Worm (Caenorhabditis elegans) whole organism, young adult: Measurements from ENCODE around the gene W07G1.7.
"Not testable (repeated sequence)": the region's sequence is repeated elsewhere in the genome, so short reads cannot be mapped to it uniquely, and the experiment has no call there.

Source experiments
- B0336.3 ChIP-seq: fragments of 200-800 bp; sonication (Bioruptor generic); IDR thresholded peaks from 2 replicates; pipeline ENCODE4 v1.3.6; 2022; ENCODE audit warnings: missing genetic modification characterization, missing compliant biosample characterization
- D2030.7 ChIP-seq: fragments of 200-800 bp; sonication (Bioruptor generic); IDR thresholded peaks from 2 replicates; pipeline ENCODE4 v1.3.6; 2022; ENCODE audit warnings: missing genetic modification reagents, missing genetic modification characterization, missing compliant biosample characterization
- F23B12.7 ChIP-seq: sonication (generic microtip); optimal IDR thresholded peaks from 2 replicates; lab custom pipeline; 2017; ENCODE audit warnings: missing genetic modification characterization, mild to moderate bottlenecking, missing compliant biosample characterization, antibody characterized with exemption, moderate library complexity; ENCODE audit not compliant: insufficient read depth
- F57A8.1 ChIP-seq: fragments of 200-800 bp; sonication (Bioruptor generic); optimal IDR thresholded peaks from 2 replicates; lab custom pipeline; 2018; ENCODE audit warnings: mild to moderate bottlenecking, missing genetic modification characterization, moderate library complexity, missing compliant biosample characterization
- attf-5 ChIP-seq: fragments of 200-800 bp; sonication (Bioruptor generic); optimal IDR thresholded peaks from 2 replicates; lab custom pipeline; 2018; ENCODE audit warnings: mild to moderate bottlenecking, missing genetic modification characterization, missing compliant biosample characterization
- cebp-1 ChIP-seq, 2 experiments: fragments of 200-800 bp in 1 of 2; sonication (Bioruptor generic) in 1 of 2; sonication (generic microtip) in 1 of 2; IDR thresholded peaks in 1 of 2; optimal IDR thresholded peaks in 1 of 2; 2 replicates each; pipeline versions ENCODE4 v1.3.6 to Lab custom; 2017 to 2022; ENCODE audit warnings: missing compliant biosample characterization in 2 of 2, missing genetic modification characterization in 2 of 2, mild to moderate bottlenecking in 1 of 2, missing genetic modification reagents in 1 of 2, moderate library complexity in 1 of 2
- ceh-91 ChIP-seq: fragments of 200-800 bp; sonication (Bioruptor generic); IDR thresholded peaks from 2 replicates; pipeline ENCODE4 v1.3.6; 2022; ENCODE audit warnings: missing genetic modification reagents, missing genetic modification characterization, missing compliant biosample characterization
- dox-1 ChIP-seq: fragments of 200-800 bp; sonication (Bioruptor generic); IDR thresholded peaks from 2 replicates; pipeline ENCODE4 v1.3.6; 2022; ENCODE audit warnings: missing genetic modification reagents, missing genetic modification characterization, missing compliant biosample characterization
- efl-1 ChIP-seq: fragments of 150-350 bp; optimal IDR thresholded peaks from 2 replicates; lab custom pipeline; 2014; ENCODE audit warnings: missing biosample characterization, missing genetic modification reagents, missing genetic modification characterization
- egl-44 ChIP-seq: fragments of 200-800 bp; sonication (Bioruptor generic); IDR thresholded peaks from 2 replicates; pipeline ENCODE4 v1.3.6; 2022; ENCODE audit warnings: missing genetic modification reagents, missing genetic modification characterization, missing compliant biosample characterization
- egrh-3 ChIP-seq: fragments of 200-800 bp; sonication (Bioruptor generic); IDR thresholded peaks from 2 replicates; pipeline ENCODE4 v1.3.6; 2022; ENCODE audit warnings: missing genetic modification reagents, missing genetic modification characterization, missing compliant biosample characterization
- ekl-4 ChIP-seq: fragments of 200-800 bp; sonication (Bioruptor generic); IDR thresholded peaks from 2 replicates; pipeline ENCODE4 v1.3.6; 2022; ENCODE audit warnings: missing genetic modification reagents, missing genetic modification characterization, missing compliant biosample characterization
- hlh-12 ChIP-seq: sonication (generic microtip); optimal IDR thresholded peaks from 2 replicates; lab custom pipeline; 2016; ENCODE audit warnings: missing genetic modification characterization, missing compliant biosample characterization
- hlh-26 ChIP-seq: fragments of 200-800 bp; sonication (Bioruptor generic); conservative IDR thresholded peaks from 2 replicates; pipeline ENCODE4 v1.3.6; 2022; ENCODE audit warnings: missing genetic modification reagents, missing genetic modification characterization, missing compliant biosample characterization
- hmg-20 ChIP-seq: fragments of 200-800 bp; sonication (Bioruptor generic); IDR thresholded peaks from 2 replicates; pipeline ENCODE4 v1.3.6; 2022; ENCODE audit warnings: missing genetic modification reagents, missing genetic modification characterization, missing compliant biosample characterization
- hrde-1 ChIP-seq: sonication (generic microtip); optimal IDR thresholded peaks from 2 replicates; lab custom pipeline; 2016; ENCODE audit warnings: missing genetic modification characterization, mild to moderate bottlenecking, missing compliant biosample characterization, moderate library complexity, missing genotype, missing genetic modification reagents, borderline replicate concordance
- lag-1 ChIP-seq: fragments of 200-800 bp; sonication (Bioruptor generic); IDR thresholded peaks from 2 replicates; pipeline ENCODE4 v1.3.6; 2022; ENCODE audit warnings: missing genetic modification reagents, missing genetic modification characterization, missing compliant biosample characterization
- let-526 ChIP-seq: fragments of 200-800 bp; sonication (Bioruptor generic); IDR thresholded peaks from 2 replicates; pipeline ENCODE4 v1.3.6; 2022; ENCODE audit warnings: missing genetic modification reagents, missing genetic modification characterization, missing compliant biosample characterization
- lin-54 ChIP-seq: fragments of 200-800 bp; sonication (Bioruptor generic); optimal IDR thresholded peaks from 2 replicates; lab custom pipeline; 2018; ENCODE audit warnings: mild to moderate bottlenecking, missing genetic modification characterization, missing compliant biosample characterization
- lsy-27 ChIP-seq: sonication (generic microtip); optimal IDR thresholded peaks from 2 replicates; lab custom pipeline; 2017; ENCODE audit warnings: missing genetic modification characterization, mild to moderate bottlenecking, missing compliant biosample characterization, antibody characterized with exemption, missing genotype, borderline replicate concordance; ENCODE audit not compliant: insufficient read depth
- mcd-1 ChIP-seq: fragments of 200-800 bp; sonication (Bioruptor generic); IDR thresholded peaks from 2 replicates; pipeline ENCODE4 v1.3.6; 2022; ENCODE audit warnings: missing genetic modification reagents, missing genetic modification characterization, missing compliant biosample characterization
- mel-28 ChIP-seq: sonication (generic microtip); optimal IDR thresholded peaks from 2 replicates; lab custom pipeline; 2016; ENCODE audit warnings: borderline replicate concordance, mild to moderate bottlenecking, missing genetic modification characterization, missing compliant biosample characterization
- nfyb-1 ChIP-seq: fragments of 200-800 bp; sonication (Bioruptor generic); IDR thresholded peaks from 2 replicates; pipeline ENCODE4 v1.3.6; 2022; ENCODE audit warnings: missing genetic modification reagents, missing genetic modification characterization, missing compliant biosample characterization
- nhr-179 ChIP-seq: sonication (generic microtip); optimal IDR thresholded peaks from 2 replicates; lab custom pipeline; 2016; ENCODE audit warnings: mild to moderate bottlenecking, missing genetic modification characterization, missing compliant biosample characterization
- nhr-80 ChIP-seq: sonication (generic microtip); optimal IDR thresholded peaks from 2 replicates; lab custom pipeline; 2016; ENCODE audit warnings: missing genetic modification characterization, missing compliant biosample characterization
- pha-4 ChIP-seq: fragments of 150-350 bp; sonication (generic microtip); optimal IDR thresholded peaks from 2 replicates; lab custom pipeline; 2014; ENCODE audit warnings: missing biosample characterization, missing genetic modification reagents, missing genetic modification characterization
- sea-2 ChIP-seq: fragments of 200-800 bp; sonication (Bioruptor generic); IDR thresholded peaks from 2 replicates; pipeline ENCODE4 v1.3.6; 2022; ENCODE audit warnings: missing genetic modification characterization, missing compliant biosample characterization
- snpc-4 ChIP-seq, 5 experiments: fragments of 150-350 bp in 1 of 5; sonication (generic microtip) in 4 of 5; optimal IDR thresholded peaks; 2 replicates each; lab custom pipeline; 2014 to 2018; ENCODE audit warnings: missing genetic modification characterization in 5 of 5, missing biosample characterization in 3 of 5, antibody characterized with exemption in 2 of 5, mild to moderate bottlenecking in 2 of 5, missing compliant biosample characterization in 2 of 5, missing genotype in 2 of 5, moderate library complexity in 2 of 5, missing genetic modification reagents in 1 of 5
- somi-1 ChIP-seq: fragments of 200-800 bp; sonication (Bioruptor generic); optimal IDR thresholded peaks from 2 replicates; lab custom pipeline; 2018; ENCODE audit warnings: mild to moderate bottlenecking, missing genetic modification characterization, missing compliant biosample characterization
- tlf-1 ChIP-seq: fragments of 200-800 bp; sonication (Bioruptor generic); optimal IDR thresholded peaks from 2 replicates; lab custom pipeline; 2018; ENCODE audit warnings: mild to moderate bottlenecking, missing genetic modification characterization, missing compliant biosample characterization
- unc-62 ChIP-seq: fragments of 150-350 bp; optimal IDR thresholded peaks from 2 replicates; lab custom pipeline; 2014; ENCODE audit warnings: missing biosample characterization, missing genetic modification reagents, missing genetic modification characterization
- zfh-2 ChIP-seq: fragments of 200-800 bp; sonication (Bioruptor generic); conservative IDR thresholded peaks from 2 replicates; pipeline ENCODE4 v1.3.6; 2022; ENCODE audit warnings: missing genetic modification reagents, missing genetic modification characterization, missing compliant biosample characterization
- ztf-18 ChIP-seq: sonication (generic microtip); optimal IDR thresholded peaks from 2 replicates; lab custom pipeline; 2016; ENCODE audit warnings: missing genotype, mild to moderate bottlenecking, missing genetic modification characterization, missing compliant biosample characterization
- ztf-28 ChIP-seq: fragments of 200-800 bp; sonication (Bioruptor generic); IDR thresholded peaks from 2 replicates; pipeline ENCODE4 v1.3.6; 2022; ENCODE audit warnings: missing genetic modification reagents, missing genetic modification characterization, missing compliant biosample characterization
- ztf-6 ChIP-seq: fragments of 200-800 bp; sonication (Bioruptor generic); IDR thresholded peaks from 2 replicates; pipeline ENCODE4 v1.3.6; 2022; ENCODE audit warnings: missing genetic modification reagents, missing genetic modification characterization, missing compliant biosample characterization

W07G1.7 gene

ce11 chrII:13968007-13968406 lies 1.9 kb upstream of the W07G1.7 start:
- peak; percentile 51; the same call in 1 of the 2 replicates for TF ChIP-seq zfh-2 (GFP tag; lab: Robert Waterston, UW)
- TF ChIP-seq snpc-4 (GFP tag; optimal IDR thresholded peaks at IDR 0.05; lab: Kevin White, UChicago) = not testable (repeated sequence)
- peak in 1 of 4 experiments; percentile 47 for TF ChIP-seq snpc-4 (tag; optimal IDR thresholded peaks at IDR 0.05; lab: Kevin White, UChicago)
- peak; percentile 36; the same call in 1 of the 2 replicates for TF ChIP-seq egrh-3 (GFP tag; lab: Robert Waterston, UW)
- 0 out of 2 replicates have a peak, but pooled peaks have one; percentile 40 for TF ChIP-seq lag-1 (GFP tag; lab: Robert Waterston, UW)

- TF ChIP-seq hlh-26 (GFP tag; lab: Robert Waterston, UW) (no peak), nhr-80 (tag; lab: Kevin White, UChicago) (no peak), somi-1 (no peak), sea-2 (no peak), dox-1 (GFP tag; lab: Robert Waterston, UW) (no peak), nhr-179 (tag; lab: Kevin White, UChicago) (no peak), lag-1 (GFP tag; lab: Robert Waterston, UW) (no peak), hmg-20 (no peak)
- TF ChIP-seq, all 124 proteins: peak for 0
Measured at ce11 chrII:13964325-13964724, 1.8 kb downstream of the W07G1.7 start.

- TF ChIP-seq mel-28 (tag; lab: Kevin White, UChicago) (no peak), ceh-91 (GFP tag; lab: Robert Waterston, UW) (no peak), attf-5 (GFP tag; lab: Kevin White, UChicago) (no peak), tlf-1 (no peak), hmg-20 (no peak), pha-4 (no peak), F57A8.1 (GFP tag; lab: Kevin White, UChicago) (no peak)
- TF ChIP-seq, all 124 proteins: peak for 0
Measured at ce11 chrII:13962319-13962718, 3.8 kb downstream of the W07G1.7 start, which contains the start of gene rpi-1. Gene rpi-1, minus strand, starts transcription at chrII:13962419.

ce11 chrII:13961567-13961966 lies 4.6 kb downstream of the W07G1.7 start:
- no peak for TF ChIP-seq hlh-12
- no peak for TF ChIP-seq ztf-6 (GFP tag; lab: Robert Waterston, UW)
- peak; percentile 68 for TF ChIP-seq zfh-2 (GFP tag; lab: Robert Waterston, UW)
- no peak for TF ChIP-seq F23B12.7
- TF ChIP-seq let-526 (GFP tag; lab: Robert Waterston, UW) = no peak

ce11 chrII:13958359-13958758 lies 7.8 kb downstream of the W07G1.7 start:
- no peak for TF ChIP-seq egrh-3 (GFP tag; lab: Robert Waterston, UW)
- no peak for TF ChIP-seq cebp-1 (GFP tag; IDR thresholded peaks at IDR 0.05; lab: Robert Waterston, UW)
- peak; percentile 18 for TF ChIP-seq cebp-1 (tag; optimal IDR thresholded peaks at IDR 0.05; lab: Kevin White, UChicago)
- peak; percentile 76 for TF ChIP-seq nhr-80 (tag; lab: Kevin White, UChicago)
- peak; percentile 80 for TF ChIP-seq ztf-18 (tag; lab: Kevin White, UChicago)
- TF ChIP-seq mcd-1 (GFP tag; lab: Robert Waterston, UW) = 0 out of 2 replicates have a peak, but pooled peaks have one; percentile 14

ce11 chrII:13957437-13957836 lies 8.7 kb downstream of the W07G1.7 start, which contains the start of gene zip-3:
Gene zip-3, minus strand, starts transcription at chrII:13957457.
- peak; percentile 64 for TF ChIP-seq nhr-80 (tag; lab: Kevin White, UChicago)
- no peak for TF ChIP-seq lsy-27

- no peak for TF ChIP-seq ztf-28 (GFP tag; lab: Robert Waterston, UW)
- no peak for TF ChIP-seq hrde-1 (tag; lab: Kevin White, UChicago)
- TF ChIP-seq hlh-12 = no peak
- TF ChIP-seq ekl-4 (GFP tag; lab: Robert Waterston, UW) = no peak
- 0 out of 2 replicates have a peak, but pooled peaks have one; percentile 27 for TF ChIP-seq B0336.3 (GFP tag; lab: Robert Waterston, UW)
- no peak for TF ChIP-seq D2030.7 (GFP tag; lab: Robert Waterston, UW)
- no peak for TF ChIP-seq let-526 (GFP tag; lab: Robert Waterston, UW)
- TF ChIP-seq nfyb-1 (GFP tag; lab: Robert Waterston, UW) = peak; percentile 81
- no peak for TF ChIP-seq lin-54 (GFP tag; lab: Kevin White, UChicago)
- no peak for TF ChIP-seq hmg-20
- peak; percentile 62; the same call in 1 of the 2 replicates for TF ChIP-seq dox-1 (GFP tag; lab: Robert Waterston, UW)
- no peak for TF ChIP-seq unc-62 (GFP tag; lab: Kevin White, UChicago)
- TF ChIP-seq efl-1 (GFP tag; lab: Kevin White, UChicago) = no peak
- TF ChIP-seq egl-44 (GFP tag; lab: Robert Waterston, UW) = no peak
Measured at ce11 chrII:13956529-13956928, 9.6 kb downstream of the W07G1.7 start.
